Fruit fly (Drosophila melanogaster) whole organism, prepupa: ENCODE measurements around the gene CG13108.
A peak's percentile ranks its signal among the peaks of the same experiment; 100 is the strongest.

ENCODE experiments used
- Blimp-1 ChIP-seq: fragments of 200-800 bp; sonication (Bioruptor generic); optimal IDR thresholded peaks from 3 replicates; lab custom pipeline; 2017; ENCODE audit warnings: missing biosample characterization, missing genetic modification characterization, mild to moderate bottlenecking, moderate library complexity, missing genetic modification reagents
- CG10631 ChIP-seq: fragments of 200-800 bp; sonication (Bioruptor generic); optimal IDR thresholded peaks from 2 replicates; lab custom pipeline; 2016; ENCODE audit warnings: missing biosample characterization, missing genetic modification characterization
- CG10669 ChIP-seq: fragments of 200-800 bp; sonication (Bioruptor generic); optimal IDR thresholded peaks from 3 replicates; lab custom pipeline; 2018; ENCODE audit warnings: missing biosample characterization, mild to moderate bottlenecking, missing genetic modification characterization, moderate library complexity
- CG11294 ChIP-seq: fragments of 200-800 bp; sonication (Bioruptor generic); IDR thresholded peaks from 2 replicates; pipeline ENCODE4 v1.3.6; 2022; ENCODE audit warnings: missing biosample characterization, missing genetic modification characterization
- CG11902 ChIP-seq: fragments of 200-800 bp; sonication (Bioruptor generic); optimal IDR thresholded peaks from 3 replicates; lab custom pipeline; 2016; ENCODE audit warnings: missing biosample characterization, missing genetic modification characterization
- CG15336 ChIP-seq: fragments of 200-800 bp; sonication (Bioruptor generic); IDR thresholded peaks from 2 replicates; pipeline ENCODE4 v1.3.6; 2022; ENCODE audit warnings: missing biosample characterization, missing genetic modification characterization
- CG16779 ChIP-seq: fragments of 200-800 bp; sonication (Bioruptor generic); optimal IDR thresholded peaks from 3 replicates; lab custom pipeline; 2017; ENCODE audit warnings: missing biosample characterization, mild to moderate bottlenecking, missing genetic modification characterization
- CG31627 ChIP-seq: fragments of 200-800 bp; sonication (Bioruptor generic); optimal IDR thresholded peaks from 3 replicates; lab custom pipeline; 2016; ENCODE audit warnings: missing biosample characterization, missing genetic modification characterization
- CG32006 ChIP-seq: fragments of 200-800 bp; sonication (Bioruptor generic); optimal IDR thresholded peaks from 3 replicates; lab custom pipeline; 2017; ENCODE audit warnings: missing biosample characterization, mild to moderate bottlenecking, missing genetic modification characterization
- CG34406 ChIP-seq: fragments of 200-800 bp; sonication (Bioruptor generic); optimal IDR thresholded peaks from 3 replicates; lab custom pipeline; 2016; ENCODE audit warnings: missing biosample characterization, missing genetic modification characterization
- CG3919 ChIP-seq: fragments of 200-800 bp; sonication (Bioruptor generic); optimal IDR thresholded peaks from 3 replicates; lab custom pipeline; 2016; ENCODE audit warnings: missing biosample characterization, missing genetic modification characterization
- CG6276 ChIP-seq: fragments of 200-800 bp; sonication (Bioruptor generic); optimal IDR thresholded peaks from 2 replicates; lab custom pipeline; 2017; ENCODE audit warnings: missing biosample characterization, mild to moderate bottlenecking, missing genetic modification characterization
- CG6808 ChIP-seq: fragments of 200-800 bp; sonication (Bioruptor generic); optimal IDR thresholded peaks from 3 replicates; lab custom pipeline; 2017; ENCODE audit warnings: missing biosample characterization, missing genetic modification characterization, mild to moderate bottlenecking, moderate library complexity, missing genetic modification reagents
- CG7368 ChIP-seq: fragments of 200-800 bp; sonication (Bioruptor generic); optimal IDR thresholded peaks from 3 replicates; lab custom pipeline; 2016; ENCODE audit warnings: missing biosample characterization, missing genetic modification characterization
- CG8119 ChIP-seq: fragments of 200-800 bp; sonication (Bioruptor generic); IDR thresholded peaks from 3 replicates; pipeline ENCODE4 v1.3.6; 2022; ENCODE audit warnings: missing biosample characterization, missing genetic modification characterization
- CG8319 ChIP-seq: fragments of 200-800 bp; sonication (Bioruptor generic); optimal IDR thresholded peaks from 3 replicates; lab custom pipeline; 2016; ENCODE audit warnings: missing biosample characterization, missing genetic modification characterization
- CG8632 ChIP-seq: fragments of 200-800 bp; sonication (Bioruptor generic); optimal IDR thresholded peaks from 3 replicates; lab custom pipeline; 2016; ENCODE audit warnings: missing biosample characterization, missing genetic modification characterization
- Eip75B ChIP-seq: fragments of 200-800 bp; sonication (Bioruptor generic); optimal IDR thresholded peaks from 3 replicates; lab custom pipeline; 2016; ENCODE audit warnings: missing biosample characterization, missing genetic modification characterization
- Eip78C ChIP-seq: fragments of 200-800 bp; sonication (Bioruptor generic); peaks from one replicate; lab custom pipeline; 2016; ENCODE audit warnings: missing biosample characterization, missing genetic modification characterization
- Eip93F ChIP-seq: fragments of 200-800 bp; sonication (Bioruptor generic); optimal IDR thresholded peaks from 2 replicates; lab custom pipeline; 2016; ENCODE audit warnings: missing biosample characterization, mild to moderate bottlenecking, missing genetic modification characterization
- Ets21C ChIP-seq: fragments of 200-800 bp; sonication (Bioruptor generic); optimal IDR thresholded peaks from 3 replicates; lab custom pipeline; 2016; ENCODE audit warnings: missing biosample characterization, missing genetic modification characterization
- Ets96B ChIP-seq: fragments of 200-800 bp; optimal IDR thresholded peaks from 2 replicates; lab custom pipeline; 2019; ENCODE audit warnings: missing biosample characterization, mild to moderate bottlenecking, missing genetic modification characterization, moderate library complexity
- Gug ChIP-seq: fragments of 200-800 bp; sonication (Bioruptor generic); IDR thresholded peaks from 2 replicates; pipeline ENCODE4 v1.3.6; 2022; ENCODE audit warnings: missing biosample characterization, missing genetic modification characterization
- Hr38 ChIP-seq: sonication (Bioruptor generic); optimal IDR thresholded peaks from 2 replicates; lab custom pipeline; 2016; ENCODE audit warnings: missing biosample characterization, missing genetic modification characterization
- Hr39 ChIP-seq: fragments of 200-800 bp; sonication (Bioruptor generic); optimal IDR thresholded peaks from 2 replicates; lab custom pipeline; 2016; ENCODE audit warnings: missing biosample characterization, missing genetic modification characterization
- Hr4 ChIP-seq: fragments of 200-800 bp; sonication (Bioruptor generic); optimal IDR thresholded peaks from 3 replicates; lab custom pipeline; 2016; ENCODE audit warnings: missing biosample characterization, missing genetic modification characterization
- Lpt ChIP-seq: fragments of 200-800 bp; sonication (Bioruptor generic); optimal IDR thresholded peaks from 3 replicates; lab custom pipeline; 2016; ENCODE audit warnings: missing biosample characterization, missing genetic modification characterization
- Met ChIP-seq: fragments of 200-800 bp; sonication (Bioruptor generic); optimal IDR thresholded peaks from 3 replicates; lab custom pipeline; 2016; ENCODE audit warnings: missing biosample characterization, missing genetic modification characterization
- OdsH ChIP-seq: fragments of 200-800 bp; sonication (Bioruptor generic); optimal IDR thresholded peaks from 3 replicates; lab custom pipeline; 2016; ENCODE audit warnings: missing biosample characterization, missing genetic modification characterization
- Smox ChIP-seq: fragments of 200-800 bp; sonication (Bioruptor generic); optimal IDR thresholded peaks from 3 replicates; lab custom pipeline; 2016; ENCODE audit warnings: missing biosample characterization, missing genetic modification characterization
- Sox102F ChIP-seq: fragments of 200-800 bp; sonication (Bioruptor generic); optimal IDR thresholded peaks from 2 replicates; lab custom pipeline; 2016; ENCODE audit warnings: missing biosample characterization, mild to moderate bottlenecking, missing genetic modification characterization
- Sox15 ChIP-seq: fragments of 200-800 bp; sonication (Bioruptor generic); optimal IDR thresholded peaks from 3 replicates; lab custom pipeline; 2016; ENCODE audit warnings: missing biosample characterization, missing genetic modification characterization
- achi ChIP-seq: fragments of 200-800 bp; sonication (Bioruptor generic); optimal IDR thresholded peaks from 3 replicates; lab custom pipeline; 2016; ENCODE audit warnings: missing biosample characterization, missing genetic modification characterization
- acj6 ChIP-seq: fragments of 200-800 bp; sonication (Bioruptor generic); optimal IDR thresholded peaks from 3 replicates; lab custom pipeline; 2016; ENCODE audit warnings: missing biosample characterization, missing genetic modification characterization
- dsx ChIP-seq: fragments of 200-800 bp; optimal IDR thresholded peaks from 3 replicates; lab custom pipeline; 2019; ENCODE audit warnings: missing biosample characterization, mild to moderate bottlenecking, missing genetic modification characterization, moderate library complexity; ENCODE audit not compliant: poor library complexity, severe bottlenecking
- eg ChIP-seq: fragments of 200-800 bp; sonication (Bioruptor generic); IDR thresholded peaks from 3 replicates; pipeline ENCODE4 v1.3.6; 2022; ENCODE audit warnings: missing biosample characterization, missing genetic modification characterization
- esn ChIP-seq: fragments of 200-800 bp; sonication (Bioruptor generic); optimal IDR thresholded peaks from 2 replicates; lab custom pipeline; 2016; ENCODE audit warnings: missing biosample characterization, mild to moderate bottlenecking, missing genetic modification characterization, moderate library complexity
- fd59A ChIP-seq: fragments of 200-800 bp; sonication (Bioruptor generic); optimal IDR thresholded peaks from 2 replicates; lab custom pipeline; 2017; ENCODE audit warnings: missing biosample characterization, mild to moderate bottlenecking, missing genetic modification characterization, missing genetic modification reagents
- fkh ChIP-seq: fragments of 200-800 bp; sonication (Bioruptor generic); optimal IDR thresholded peaks from 3 replicates; lab custom pipeline; 2017; ENCODE audit warnings: missing biosample characterization, mild to moderate bottlenecking, missing genetic modification characterization, moderate library complexity
- lz ChIP-seq: fragments of 200-800 bp; sonication (Bioruptor generic); optimal IDR thresholded peaks from 3 replicates; lab custom pipeline; 2016; ENCODE audit warnings: missing biosample characterization, missing genetic modification characterization
- net ChIP-seq: fragments of 200-800 bp; sonication (Bioruptor generic); optimal IDR thresholded peaks from 3 replicates; lab custom pipeline; 2016; ENCODE audit warnings: missing biosample characterization, missing genetic modification characterization
- spab ChIP-seq: fragments of 200-800 bp; sonication (Bioruptor generic); optimal IDR thresholded peaks from 2 replicates; lab custom pipeline; 2017; ENCODE audit warnings: missing biosample characterization, mild to moderate bottlenecking, missing genetic modification characterization, missing genetic modification reagents
- ss ChIP-seq, 2 experiments: fragments of 200-800 bp; sonication (Bioruptor generic); optimal IDR thresholded peaks; 2 replicates in 1 of 2; 3 replicates in 1 of 2; lab custom pipeline; 2017 to 2018; ENCODE audit warnings: mild to moderate bottlenecking in 2 of 2, missing biosample characterization in 2 of 2, missing genetic modification characterization in 2 of 2, moderate library complexity in 1 of 2
- topi ChIP-seq: fragments of 200-800 bp; sonication (Bioruptor generic); optimal IDR thresholded peaks from 3 replicates; lab custom pipeline; 2016; ENCODE audit warnings: missing biosample characterization, missing genetic modification characterization
- vri ChIP-seq: fragments of 200-800 bp; sonication (Bioruptor generic); optimal IDR thresholded peaks from 3 replicates; lab custom pipeline; 2016; ENCODE audit warnings: missing biosample characterization, mild to moderate bottlenecking, missing genetic modification characterization

The CG13108 gene

dm6 chr2L:9133169-9133568 is 30.9 kb upstream of the CG13108 start (continued):
- no peak for TF ChIP-seq Hr38 (GFP tag; lab: Kevin White, UChicago)
- TF ChIP-seq lz (GFP tag; lab: Kevin White, UChicago): peak; percentile 33
- TF ChIP-seq CG32006: peak; percentile 69
- peak; percentile 60 for TF ChIP-seq spab (GFP tag; lab: Kevin White, UChicago)
- TF ChIP-seq CG10631 (GFP tag; lab: Kevin White, UChicago): peak; percentile 72
- TF ChIP-seq achi (GFP tag; lab: Kevin White, UChicago): peak; percentile 71
- peak; percentile 18 for TF ChIP-seq Eip75B (GFP tag; lab: Kevin White, UChicago)
- peak; percentile 49 for TF ChIP-seq CG7368

dm6 chr2L:9134209-9134608 is 29.8 kb upstream of the CG13108 start:
- TF ChIP-seq fkh (GFP tag; lab: Kevin White, UChicago): peak; percentile 56
- no peak for TF ChIP-seq CG6808
- peak; percentile 75 for TF ChIP-seq vri (GFP tag; lab: Kevin White, UChicago)
- TF ChIP-seq eg (GFP tag; lab: Robert Waterston, UW): no peak

DNA sequence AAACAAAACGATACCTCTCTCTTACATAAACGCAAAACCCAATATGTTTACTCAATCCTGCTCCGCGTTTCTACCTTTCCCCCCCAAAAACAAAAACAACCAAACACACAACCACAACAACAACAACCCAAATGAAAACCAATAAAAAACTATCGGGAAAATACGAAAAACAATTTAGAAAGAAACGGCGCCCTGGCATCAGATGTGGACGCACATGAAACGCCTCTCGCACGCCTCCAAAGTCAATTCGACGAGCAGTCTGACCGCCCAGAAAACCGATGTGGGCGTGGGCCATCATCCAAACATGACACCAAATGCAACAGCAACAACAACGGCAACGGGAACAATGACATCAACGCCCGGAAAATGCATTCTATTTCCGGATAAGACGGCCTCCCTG is 29.1 kb upstream of the CG13108 start:
- TF ChIP-seq fkh (GFP tag; lab: Kevin White, UChicago) (no peak), Smox (no peak), CG15336 (GFP tag; lab: Robert Waterston, UW) (no peak), Lpt (GFP tag; lab: Kevin White, UChicago) (no peak), CG3919 (GFP tag; lab: Kevin White, UChicago) (no peak), achi (GFP tag; lab: Kevin White, UChicago) (no peak), CG16779 (no peak), Sox15 (no peak), CG6808 (no peak), CG7368 (no peak), Eip93F (GFP tag; lab: Kevin White, UChicago) (no peak), CG8632 (GFP tag; lab: Kevin White, UChicago) (no peak)

DNA sequence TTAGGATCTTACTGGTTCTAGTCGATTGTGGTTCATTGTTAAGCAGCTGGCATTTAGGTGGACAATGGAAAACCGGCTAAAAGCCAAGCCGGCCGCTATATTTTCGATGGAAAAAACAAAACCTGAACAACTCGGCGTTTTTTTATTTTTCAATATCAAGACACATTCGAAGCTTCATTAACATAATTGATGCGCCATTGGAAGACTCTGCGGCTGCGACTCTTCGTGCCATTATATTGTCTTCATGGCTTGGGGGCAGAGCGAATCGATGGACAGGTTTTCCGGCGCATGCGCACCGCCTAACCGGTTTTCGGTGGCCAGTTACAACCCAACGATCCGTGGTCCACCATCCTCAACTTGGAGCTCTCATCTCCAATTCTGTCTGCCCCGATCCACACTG is 27.3 kb upstream of the CG13108 start:
- no peak for TF ChIP-seq CG10669 (GFP tag; lab: Kevin White, UChicago)
- TF ChIP-seq esn (GFP tag; lab: Kevin White, UChicago): no peak
- TF ChIP-seq CG6276 (GFP tag; lab: Kevin White, UChicago): no peak
- no peak for TF ChIP-seq Smox
- TF ChIP-seq Sox102F (GFP tag; lab: Kevin White, UChicago): peak; percentile 31
- TF ChIP-seq Met (GFP tag; lab: Kevin White, UChicago): no peak
- TF ChIP-seq Hr4 (GFP tag; lab: Kevin White, UChicago): no peak
- TF ChIP-seq CG3919 (GFP tag; lab: Kevin White, UChicago): no peak
- TF ChIP-seq Ets21C (GFP tag; lab: Kevin White, UChicago): no peak
- peak; percentile 10 for TF ChIP-seq CG6808
- no peak for TF ChIP-seq CG8319 (GFP tag; lab: Kevin White, UChicago)
- no peak for TF ChIP-seq CG31627 (GFP tag; lab: Kevin White, UChicago)
- no peak for TF ChIP-seq CG8119 (GFP tag; lab: Robert Waterston, UW)
- TF ChIP-seq OdsH (GFP tag; lab: Kevin White, UChicago): no peak
- no peak for TF ChIP-seq CG7368
- no peak for TF ChIP-seq Gug (GFP tag; lab: Robert Waterston, UW)
- TF ChIP-seq Blimp-1 (GFP tag; lab: Kevin White, UChicago): peak; percentile 34
- TF ChIP-seq spab (GFP tag; lab: Kevin White, UChicago): no peak
- TF ChIP-seq net: no peak
- TF ChIP-seq CG11294: no peak
- no peak for TF ChIP-seq lz (GFP tag; lab: Kevin White, UChicago)
- peak; percentile 43 for TF ChIP-seq dsx
- TF ChIP-seq fd59A (GFP tag; lab: Kevin White, UChicago): no peak
- no peak for TF ChIP-seq CG34406 (GFP tag; lab: Kevin White, UChicago)
- peak; percentile 48 to 68 for TF ChIP-seq ss (GFP tag; optimal IDR thresholded peaks at IDR 0.05; lab: Kevin White, UChicago)
- TF ChIP-seq fkh (GFP tag; lab: Kevin White, UChicago): no peak
- 0 out of 3 replicates have a peak, but pooled peaks have one; percentile 26 for TF ChIP-seq eg (GFP tag; lab: Robert Waterston, UW)
- TF ChIP-seq acj6 (GFP tag; lab: Kevin White, UChicago): no peak
- TF ChIP-seq CG11902 (GFP tag; lab: Kevin White, UChicago): no peak
- no peak for TF ChIP-seq CG32006
- no peak for TF ChIP-seq topi (GFP tag; lab: Kevin White, UChicago)
- no peak for TF ChIP-seq Eip78C (GFP tag; lab: Kevin White, UChicago)
- no peak for TF ChIP-seq Hr39 (GFP tag; lab: Kevin White, UChicago)
- peak; percentile 2 for TF ChIP-seq Ets96B (tag; lab: Kevin White, UChicago)
- TF ChIP-seq CG16779: no peak
- TF ChIP-seq Lpt (GFP tag; lab: Kevin White, UChicago): peak; percentile 13
